Worm (Caenorhabditis elegans): ENCODE results near the gene math-13.

math-13 gene

ce11 chrII:1875658-1876057 is at the start of gene math-13:
Gene math-13, plus strand, starts transcription at chrII:1875958.
- no peak for TF ChIP-seq tab-1 (GFP tag; IDR thresholded peaks at IDR 0.05)
- no peak for TF ChIP-seq T22C8.4 (GFP tag; IDR thresholded peaks at IDR 0.05)
- no peak for TF ChIP-seq med-1 (GFP tag; optimal IDR thresholded peaks at IDR 0.05; ENCODE audit: insufficient read depth)
- TF ChIP-seq flt-1 (GFP tag; IDR thresholded peaks at IDR 0.05): no peak

ce11 chrII:1830182-1830682 is 45.5 kb upstream of the math-13 start, which contains the start of gene math-40:
Gene math-40, plus strand, starts transcription at chrII:1830632.
- no peak for TF ChIP-seq ztf-23 (GFP tag; IDR thresholded peaks at IDR 0.05)
- TF ChIP-seq klf-2 (GFP tag; conservative IDR thresholded peaks at IDR 0.05): no peak
- no peak for TF ChIP-seq ref-1 (GFP tag; conservative IDR thresholded peaks at IDR 0.05)
- TF ChIP-seq tab-1 (GFP tag; IDR thresholded peaks at IDR 0.05): no peak
- no peak for TF ChIP-seq T22C8.4 (GFP tag; IDR thresholded peaks at IDR 0.05)
- TF ChIP-seq flt-1 (GFP tag; IDR thresholded peaks at IDR 0.05): no peak
- no peak for TF ChIP-seq cog-1 (tag; optimal IDR thresholded peaks at IDR 0.05)
- TF ChIP-seq ztf-29 (GFP tag; IDR thresholded peaks at IDR 0.05): no peak
- no peak for TF ChIP-seq med-1 (GFP tag; optimal IDR thresholded peaks at IDR 0.05; ENCODE audit: insufficient read depth)

- TF ChIP-seq T22C8.4 (GFP tag; IDR thresholded peaks at IDR 0.05) (no peak), tab-1 (GFP tag; IDR thresholded peaks at IDR 0.05) (no peak)
Observed at ce11 chrII:1831883-1832388, 43.8 kb upstream of the math-13 start, which contains the start of gene math-39. Gene math-39, plus strand, starts transcription at chrII:1832338.

ce11 chrII:1836204-1836603 is 39.6 kb upstream of the math-13 start, which contains the start of gene T08E11.1:
Gene T08E11.1, plus strand, starts transcription at chrII:1836504.
- TF ChIP-seq med-1 (GFP tag; optimal IDR thresholded peaks at IDR 0.05; ENCODE audit: insufficient read depth) (no peak), flt-1 (GFP tag; IDR thresholded peaks at IDR 0.05) (no peak), ztf-29 (GFP tag; IDR thresholded peaks at IDR 0.05) (no peak), cog-1 (tag; optimal IDR thresholded peaks at IDR 0.05) (no peak), klf-2 (GFP tag; conservative IDR thresholded peaks at IDR 0.05) (no peak), T22C8.4 (GFP tag; IDR thresholded peaks at IDR 0.05) (no peak), ref-1 (GFP tag; conservative IDR thresholded peaks at IDR 0.05) (no peak), ztf-23 (GFP tag; IDR thresholded peaks at IDR 0.05) (no peak), tab-1 (GFP tag; IDR thresholded peaks at IDR 0.05) (no peak)

ce11 chrII:1842894-1843293 is 32.9 kb upstream of the math-13 start, which contains the start of the genes C52E2.5 and C52E2.4:
Gene C52E2.5, minus strand, starts transcription at chrII:1842936.
Gene C52E2.4, plus strand, starts transcription at chrII:1843145.
- no peak for TF ChIP-seq ztf-29 (GFP tag; IDR thresholded peaks at IDR 0.05)
- no peak for TF ChIP-seq cog-1 (tag; optimal IDR thresholded peaks at IDR 0.05)
- TF ChIP-seq tab-1 (GFP tag; IDR thresholded peaks at IDR 0.05): no peak
- TF ChIP-seq med-1 (GFP tag; optimal IDR thresholded peaks at IDR 0.05; ENCODE audit: insufficient read depth): no peak
- no peak for TF ChIP-seq ref-1 (GFP tag; conservative IDR thresholded peaks at IDR 0.05)
- no peak for TF ChIP-seq klf-2 (GFP tag; conservative IDR thresholded peaks at IDR 0.05)
- no peak for TF ChIP-seq flt-1 (GFP tag; IDR thresholded peaks at IDR 0.05)
- no peak for TF ChIP-seq ztf-23 (GFP tag; IDR thresholded peaks at IDR 0.05)
- TF ChIP-seq T22C8.4 (GFP tag; IDR thresholded peaks at IDR 0.05): no peak

ce11 chrII:1844552-1844951 is 31.2 kb upstream of the math-13 start:
- TF ChIP-seq flt-1 (GFP tag; IDR thresholded peaks at IDR 0.05) (no peak), ztf-29 (GFP tag; IDR thresholded peaks at IDR 0.05) (no peak), T22C8.4 (GFP tag; IDR thresholded peaks at IDR 0.05) (no peak), med-1 (GFP tag; optimal IDR thresholded peaks at IDR 0.05; ENCODE audit: insufficient read depth) (no peak), cog-1 (tag; optimal IDR thresholded peaks at IDR 0.05) (no peak), ref-1 (GFP tag; conservative IDR thresholded peaks at IDR 0.05) (no peak), tab-1 (GFP tag; IDR thresholded peaks at IDR 0.05) (no peak), ztf-23 (GFP tag; IDR thresholded peaks at IDR 0.05) (no peak), klf-2 (GFP tag; conservative IDR thresholded peaks at IDR 0.05) (no peak)

ce11 chrII:1848109-1848508 is 27.6 kb upstream of the math-13 start, which contains the start of gene fbxb-97:
Gene fbxb-97, minus strand, starts transcription at chrII:1848161.
- TF ChIP-seq flt-1 (GFP tag; IDR thresholded peaks at IDR 0.05): no peak
- TF ChIP-seq med-1 (GFP tag; optimal IDR thresholded peaks at IDR 0.05; ENCODE audit: insufficient read depth): no peak
- no peak for TF ChIP-seq ztf-23 (GFP tag; IDR thresholded peaks at IDR 0.05)
- TF ChIP-seq T22C8.4 (GFP tag; IDR thresholded peaks at IDR 0.05): no peak
- TF ChIP-seq klf-2 (GFP tag; conservative IDR thresholded peaks at IDR 0.05): no peak
- TF ChIP-seq ref-1 (GFP tag; conservative IDR thresholded peaks at IDR 0.05): no peak
- no peak for TF ChIP-seq cog-1 (tag; optimal IDR thresholded peaks at IDR 0.05)
- no peak for TF ChIP-seq ztf-29 (GFP tag; IDR thresholded peaks at IDR 0.05)
- no peak for TF ChIP-seq tab-1 (GFP tag; IDR thresholded peaks at IDR 0.05)

ce11 chrII:1850299-1850698 is 25.5 kb upstream of the math-13 start, which contains the start of gene fbxb-96:
Gene fbxb-96, minus strand, starts transcription at chrII:1850399.
- TF ChIP-seq klf-2 (GFP tag; conservative IDR thresholded peaks at IDR 0.05) (no peak), ztf-29 (GFP tag; IDR thresholded peaks at IDR 0.05) (no peak), ztf-23 (GFP tag; IDR thresholded peaks at IDR 0.05) (no peak), tab-1 (GFP tag; IDR thresholded peaks at IDR 0.05) (no peak), med-1 (GFP tag; optimal IDR thresholded peaks at IDR 0.05; ENCODE audit: insufficient read depth) (no peak), T22C8.4 (GFP tag; IDR thresholded peaks at IDR 0.05) (no peak), flt-1 (GFP tag; IDR thresholded peaks at IDR 0.05) (no peak), cog-1 (tag; optimal IDR thresholded peaks at IDR 0.05) (no peak), ref-1 (GFP tag; conservative IDR thresholded peaks at IDR 0.05) (no peak)

- TF ChIP-seq tab-1 (GFP tag; IDR thresholded peaks at IDR 0.05): no peak
- no peak for TF ChIP-seq cog-1 (tag; optimal IDR thresholded peaks at IDR 0.05)
- no peak for TF ChIP-seq ztf-29 (GFP tag; IDR thresholded peaks at IDR 0.05)
- no peak for TF ChIP-seq klf-2 (GFP tag; conservative IDR thresholded peaks at IDR 0.05)
- no peak for TF ChIP-seq T22C8.4 (GFP tag; IDR thresholded peaks at IDR 0.05)
- TF ChIP-seq flt-1 (GFP tag; IDR thresholded peaks at IDR 0.05): no peak
- TF ChIP-seq med-1 (GFP tag; optimal IDR thresholded peaks at IDR 0.05; ENCODE audit: insufficient read depth): no peak
- no peak for TF ChIP-seq ref-1 (GFP tag; conservative IDR thresholded peaks at IDR 0.05)
- TF ChIP-seq ztf-23 (GFP tag; IDR thresholded peaks at IDR 0.05): no peak
Observed at ce11 chrII:1850840-1851294, 24.9 kb upstream of the math-13 start, which contains the start of gene C52E2.3. Gene C52E2.3, plus strand, starts transcription at chrII:1851244.
